Worm (Caenorhabditis elegans): ENCODE results near the gene ZC155.2.

DNA sequence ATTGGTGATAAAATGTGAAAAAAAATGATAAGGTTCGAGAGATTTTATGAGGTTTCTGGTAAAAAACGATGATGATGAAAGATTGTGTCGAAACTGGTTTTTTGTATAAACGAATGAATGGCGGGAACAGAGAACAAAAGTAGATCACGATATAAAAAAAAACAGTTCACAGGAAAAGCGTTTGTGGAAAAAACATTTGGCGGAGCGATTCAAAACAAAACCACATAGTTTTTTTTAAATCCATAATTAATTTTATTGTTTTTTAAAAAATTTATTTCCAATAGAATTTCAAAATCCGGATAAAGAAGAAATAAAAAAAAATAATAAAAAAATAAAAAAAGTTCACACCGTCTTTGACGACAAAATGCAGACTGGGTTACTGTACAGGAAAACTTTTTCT lies 3.4 kb upstream of the ZC155.2 start, which contains the start of gene ZC155.4:
- TF ChIP-seq him-1 (tag; optimal IDR thresholded peaks at IDR 0.05): no peak
- TF ChIP-seq W03F9.2 (tag; optimal IDR thresholded peaks at IDR 0.05): no peak
- TF ChIP-seq dao-5 (tag; optimal IDR thresholded peaks at IDR 0.05): no peak

All from whole organism, L4/young adult.